Worm (Caenorhabditis elegans): ENCODE data around the gene cdh-4.

ce11 chrIII:4477472-4477871 is 42.7 kb upstream of the cdh-4 start, which contains the start of gene ins-17:
- TF ChIP-seq jun-1 (tag; optimal IDR thresholded peaks at IDR 0.05) (no peak), zag-1 (tag; optimal IDR thresholded peaks at IDR 0.05) (no peak), skn-1 (tag; optimal IDR thresholded peaks at IDR 0.05) (no peak), ztf-11 (tag; optimal IDR thresholded peaks at IDR 0.05) (no peak), Y116A8C.19 (tag; optimal IDR thresholded peaks at IDR 0.05; ENCODE audit: borderline replicate concordance) (no peak), lir-3 (tag; optimal IDR thresholded peaks at IDR 0.05; ENCODE audit: poor library complexity) (no peak), mdl-1 (tag; optimal IDR thresholded peaks at IDR 0.05) (no peak), sptf-1 (tag; optimal IDR thresholded peaks at IDR 0.05) (no peak)
